Worm (Caenorhabditis elegans): Measurements from ENCODE around the gene T26H5.9.

- TF ChIP-seq ztf-23 (GFP tag; IDR thresholded peaks at IDR 0.05) (no peak), ref-1 (GFP tag; conservative IDR thresholded peaks at IDR 0.05) (no peak), klf-2 (GFP tag; conservative IDR thresholded peaks at IDR 0.05) (no peak), T22C8.4 (GFP tag; IDR thresholded peaks at IDR 0.05) (no peak)
Measured at ce11 chrV:15436133-15436532, 8.6 kb upstream of the T26H5.9 start.
